Fruit fly (Drosophila melanogaster): ENCODE data around the gene Oga.

Oga gene

DNA sequence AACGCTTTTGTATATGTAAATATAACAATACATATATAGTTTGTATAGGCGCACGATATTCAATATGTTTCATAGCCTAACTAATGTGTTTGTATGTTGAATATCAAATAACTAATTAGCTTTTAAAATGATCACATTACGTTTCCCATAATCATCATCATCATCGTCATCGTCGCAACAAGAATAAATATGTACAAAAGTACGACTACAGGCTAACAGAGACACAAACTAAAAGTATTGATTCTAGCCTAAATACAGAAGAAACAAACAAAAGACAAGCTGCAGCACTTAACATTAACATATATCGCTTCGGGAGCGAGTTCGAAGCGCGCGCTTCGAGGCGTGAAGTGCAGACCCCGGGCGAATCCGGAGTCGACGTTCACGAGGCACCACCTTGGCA, 52.3 kb downstream of the Oga start:
- TF ChIP-seq psq (optimal IDR thresholded peaks at IDR 0.05) (no peak), usp (GFP tag; optimal IDR thresholded peaks at IDR 0.05) (no peak), pan (optimal IDR thresholded peaks at IDR 0.05) (no peak), EcR (GFP tag; optimal IDR thresholded peaks at IDR 0.05) (no peak), CG8478 (optimal IDR thresholded peaks at IDR 0.05) (no peak), Dll (optimal IDR thresholded peaks at IDR 0.05) (no peak)
